Worm (Caenorhabditis elegans) whole organism, midembryonic: ENCODE data around the gene F41C3.11.

Experiments used
- T22C8.4 ChIP-seq: fragments of 200-800 bp; sonication (Bioruptor generic); IDR thresholded peaks from 2 replicates; pipeline ENCODE4 v1.3.6; 2022; ENCODE audit warnings: missing genetic modification characterization, missing compliant biosample characterization
- cog-1 ChIP-seq: sonication (generic microtip); optimal IDR thresholded peaks from 2 replicates; lab custom pipeline; 2016; ENCODE audit warnings: missing genetic modification characterization, missing compliant biosample characterization
- flt-1 ChIP-seq: fragments of 200-800 bp; sonication (Bioruptor generic); IDR thresholded peaks from 2 replicates; pipeline ENCODE4 v1.3.6; 2022; ENCODE audit warnings: missing genetic modification characterization, missing compliant biosample characterization
- med-1 ChIP-seq: sonication (generic microtip); optimal IDR thresholded peaks from 2 replicates; lab custom pipeline; 2017; ENCODE audit warnings: missing genetic modification characterization, mild to moderate bottlenecking, missing compliant biosample characterization, antibody characterized with exemption, missing genetic modification reagents; ENCODE audit not compliant: insufficient read depth
- ztf-23 ChIP-seq: fragments of 200-800 bp; sonication (Bioruptor generic); IDR thresholded peaks from 2 replicates; pipeline ENCODE4 v1.3.6; 2022; ENCODE audit warnings: missing genetic modification reagents, missing genetic modification characterization, missing compliant biosample characterization

DNA sequence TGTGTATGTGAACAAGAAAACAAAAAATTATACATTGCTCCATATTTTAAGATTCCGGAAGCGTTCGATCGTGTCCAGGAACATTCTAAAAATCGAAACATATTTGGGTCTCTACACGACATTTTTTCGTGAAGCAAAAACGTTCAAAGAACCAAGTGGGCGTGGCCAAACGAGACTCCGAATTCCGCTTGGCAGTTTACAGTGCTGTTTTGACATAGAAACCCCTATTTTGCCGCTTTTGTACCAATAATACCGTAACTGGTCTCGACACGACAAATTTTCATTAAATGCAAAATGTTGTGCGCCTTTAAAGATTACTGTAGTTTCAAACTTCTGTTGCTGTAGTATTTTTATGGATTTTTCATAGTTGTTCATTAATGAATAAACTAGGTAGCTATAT, 21.9 kb upstream of the F41C3.11 start:
- no peak for TF ChIP-seq ztf-23
- no peak for TF ChIP-seq flt-1 (GFP tag; lab: Robert Waterston, UW)
- TF ChIP-seq med-1 (GFP tag; lab: Kevin White, UChicago): no peak
- no peak for TF ChIP-seq cog-1 (tag; lab: Kevin White, UChicago)
- no peak for TF ChIP-seq T22C8.4 (GFP tag; lab: Robert Waterston, UW)
